Worm (Caenorhabditis elegans) whole organism, L4 larva: ENCODE results near the gene K02F3.9.

ENCODE experiments used
- D1046.2 ChIP-seq: fragments of 200-800 bp; sonication (Bioruptor generic); IDR thresholded peaks from 2 replicates; pipeline ENCODE4 v1.3.6; 2022; ENCODE audit warnings: missing genetic modification characterization, missing compliant biosample characterization
- F10B5.3 ChIP-seq: sonication (generic microtip); optimal IDR thresholded peaks from 2 replicates; lab custom pipeline; 2016; ENCODE audit warnings: mild to moderate bottlenecking, missing genetic modification characterization, missing compliant biosample characterization
- F37D6.2 ChIP-seq: sonication (generic microtip); optimal IDR thresholded peaks from 2 replicates; lab custom pipeline; 2016; ENCODE audit warnings: mild to moderate bottlenecking, missing genetic modification characterization, missing compliant biosample characterization
- F44E2.7 ChIP-seq: fragments of 200-800 bp; sonication (Bioruptor generic); IDR thresholded peaks from 2 replicates; pipeline ENCODE4 v2.1.2; 2022; ENCODE audit warnings: missing genetic modification characterization, missing compliant biosample characterization
- F49E8.2 ChIP-seq: sonication (generic microtip); optimal IDR thresholded peaks from 2 replicates; lab custom pipeline; 2016; ENCODE audit warnings: missing compliant biosample characterization, mild to moderate bottlenecking, missing genetic modification characterization, borderline replicate concordance
- R02D3.7 ChIP-seq: fragments of 150-350 bp; sonication (generic microtip); optimal IDR thresholded peaks from 3 replicates; lab custom pipeline; 2014; ENCODE audit warnings: missing biosample characterization, missing genetic modification characterization
- Y75B8A.6 ChIP-seq: fragments of 200-800 bp; sonication (Bioruptor generic); IDR thresholded peaks from 2 replicates; pipeline ENCODE4 v1.3.6; 2022; ENCODE audit warnings: missing genetic modification reagents, missing genetic modification characterization, missing compliant biosample characterization
- ZK337.2 ChIP-seq: fragments of 200-800 bp; sonication (Bioruptor generic); IDR thresholded peaks from 2 replicates; pipeline ENCODE4 v1.3.6; 2022; ENCODE audit warnings: missing genetic modification reagents, missing genetic modification characterization, missing compliant biosample characterization
- aha-1 ChIP-seq: fragments of 150-350 bp; peaks from one replicate; lab custom pipeline; 2014; ENCODE audit warnings: missing biosample characterization, missing genetic modification characterization
- aly-2 ChIP-seq: sonication (generic microtip); optimal IDR thresholded peaks from 2 replicates; lab custom pipeline; 2018; ENCODE audit warnings: missing biosample characterization, missing genetic modification characterization
- attf-4 ChIP-seq: sonication (generic microtip); optimal IDR thresholded peaks from 3 replicates; lab custom pipeline; 2017; ENCODE audit warnings: missing biosample characterization, missing genetic modification characterization
- ceh-62 ChIP-seq: sonication (generic microtip); optimal IDR thresholded peaks from 2 replicates; lab custom pipeline; 2017; ENCODE audit warnings: missing biosample characterization, missing genetic modification characterization
- ceh-82 ChIP-seq: sonication (generic microtip); optimal IDR thresholded peaks from 2 replicates; lab custom pipeline; 2017; ENCODE audit warnings: missing biosample characterization, missing genetic modification characterization
- ctbp-1 ChIP-seq: fragments of 200-800 bp; sonication (Bioruptor generic); IDR thresholded peaks from 2 replicates; pipeline ENCODE4 v1.3.6; 2022; ENCODE audit warnings: missing genetic modification reagents, missing genetic modification characterization, missing compliant biosample characterization
- daf-16 ChIP-seq, 3 experiments: sonication (generic microtip); optimal IDR thresholded peaks; 2 replicates each; lab custom pipeline; 2016 to 2017; ENCODE audit warnings: missing genetic modification characterization in 3 of 3, missing genetic modification reagents in 3 of 3, mild to moderate bottlenecking in 2 of 3, missing compliant biosample characterization in 2 of 3, missing biosample characterization in 1 of 3, moderate library complexity in 1 of 3
- daf-19 ChIP-seq: fragments of 200-800 bp; sonication (Bioruptor generic); conservative IDR thresholded peaks from 2 replicates; pipeline ENCODE4 v1.3.6; 2022; ENCODE audit warnings: missing genetic modification characterization, missing compliant biosample characterization
- dmd-8 ChIP-seq: fragments of 200-800 bp; sonication (Bioruptor generic); IDR thresholded peaks from 2 replicates; pipeline ENCODE4 v1.3.6; 2022; ENCODE audit warnings: missing genetic modification characterization, missing compliant biosample characterization
- dpl-1 ChIP-seq: fragments of 150-350 bp; optimal IDR thresholded peaks from 2 replicates; lab custom pipeline; 2014; ENCODE audit warnings: missing biosample characterization, missing genetic modification reagents, missing genetic modification characterization
- duxl-1 ChIP-seq: sonication (generic microtip); optimal IDR thresholded peaks from 2 replicates; lab custom pipeline; 2016; ENCODE audit warnings: mild to moderate bottlenecking, missing genetic modification characterization, moderate library complexity, missing compliant biosample characterization; ENCODE audit not compliant: poor library complexity
- egl-27 ChIP-seq: sonication (generic microtip); optimal IDR thresholded peaks from 3 replicates; lab custom pipeline; 2017; ENCODE audit warnings: missing biosample characterization, missing genetic modification reagents, missing genetic modification characterization
- fos-1 ChIP-seq: fragments of 150-350 bp; optimal IDR thresholded peaks from 2 replicates; lab custom pipeline; 2014; ENCODE audit warnings: missing biosample characterization, missing genetic modification characterization
- hmg-1.1 ChIP-seq: fragments of 200-800 bp; sonication (Bioruptor generic); IDR thresholded peaks from 2 replicates; pipeline ENCODE4 v1.3.6; 2022; ENCODE audit warnings: missing genetic modification reagents, missing genetic modification characterization, missing compliant biosample characterization
- jun-1 ChIP-seq: fragments of 150-350 bp; optimal IDR thresholded peaks from 2 replicates; lab custom pipeline; 2014; ENCODE audit warnings: missing biosample characterization, missing genetic modification reagents, missing genetic modification characterization
- lim-7 ChIP-seq: fragments of 200-800 bp; sonication (Bioruptor generic); IDR thresholded peaks from 2 replicates; pipeline ENCODE4 v1.3.6; 2022; ENCODE audit warnings: missing genetic modification characterization, missing compliant biosample characterization
- lin-1 ChIP-seq: fragments of 200-800 bp; sonication (Bioruptor generic); IDR thresholded peaks from 2 replicates; pipeline ENCODE4 v1.3.6; 2022; ENCODE audit warnings: missing genetic modification reagents, missing genetic modification characterization, missing compliant biosample characterization
- lin-13 ChIP-seq: fragments of 150-350 bp; optimal IDR thresholded peaks from 2 replicates; lab custom pipeline; 2014; ENCODE audit warnings: missing biosample characterization, missing genetic modification reagents, missing genetic modification characterization
- lin-29 ChIP-seq: fragments of 200-800 bp; sonication (Bioruptor generic); IDR thresholded peaks from 2 replicates; pipeline ENCODE4 v1.3.6; 2022; ENCODE audit warnings: missing genetic modification reagents, missing genetic modification characterization, missing compliant biosample characterization
- lin-38 ChIP-seq: fragments of 200-800 bp; sonication (Bioruptor generic); IDR thresholded peaks from 2 replicates; pipeline ENCODE4 v1.3.6; 2022; ENCODE audit warnings: missing genetic modification reagents, missing genetic modification characterization, missing compliant biosample characterization
- lin-39 ChIP-seq: fragments of 150-350 bp; optimal IDR thresholded peaks from 2 replicates; lab custom pipeline; 2014; ENCODE audit warnings: missing biosample characterization, missing genetic modification reagents, missing genetic modification characterization
- lsy-2 ChIP-seq, 2 experiments: fragments of 150-350 bp in 1 of 2; sonication (generic microtip) in 1 of 2; optimal IDR thresholded peaks; 2 replicates each; lab custom pipeline; 2014 to 2017; ENCODE audit warnings: missing biosample characterization in 2 of 2, missing genetic modification characterization in 2 of 2
- mdt-29 ChIP-seq: fragments of 200-800 bp; sonication (Bioruptor generic); IDR thresholded peaks from 2 replicates; pipeline ENCODE4 v1.3.6; 2022; ENCODE audit warnings: missing genetic modification reagents, missing genetic modification characterization, missing compliant biosample characterization
- mes-2 ChIP-seq: sonication (generic microtip); optimal IDR thresholded peaks from 2 replicates; lab custom pipeline; 2016; ENCODE audit warnings: missing genotype, mild to moderate bottlenecking, missing genetic modification characterization, missing compliant biosample characterization; ENCODE audit not compliant: poor library complexity, severe bottlenecking
- mxl-2 ChIP-seq: fragments of 200-800 bp; sonication (Bioruptor generic); conservative IDR thresholded peaks from 2 replicates; pipeline ENCODE4 v1.3.6; 2022; ENCODE audit warnings: missing genetic modification reagents, missing genetic modification characterization, missing compliant biosample characterization
- mxl-3 ChIP-seq: fragments of 200-800 bp; sonication (Bioruptor generic); optimal IDR thresholded peaks from 2 replicates; lab custom pipeline; 2018; ENCODE audit warnings: mild to moderate bottlenecking, missing genetic modification characterization, missing compliant biosample characterization
- nhr-111 ChIP-seq: fragments of 200-800 bp; sonication (Bioruptor generic); optimal IDR thresholded peaks from 2 replicates; lab custom pipeline; 2018; ENCODE audit warnings: mild to moderate bottlenecking, missing genetic modification characterization, missing compliant biosample characterization
- nhr-237 ChIP-seq: sonication (generic microtip); optimal IDR thresholded peaks from 2 replicates; lab custom pipeline; 2017; ENCODE audit warnings: missing biosample characterization, missing genetic modification characterization
- nhr-25 ChIP-seq: sonication (generic microtip); optimal IDR thresholded peaks from 2 replicates; lab custom pipeline; 2017; ENCODE audit warnings: missing genetic modification characterization, mild to moderate bottlenecking, missing compliant biosample characterization, antibody characterized with exemption, moderate library complexity, borderline replicate concordance; ENCODE audit not compliant: insufficient read depth
- nhr-28 ChIP-seq: fragments of 150-350 bp; optimal IDR thresholded peaks from 2 replicates; lab custom pipeline; 2014; ENCODE audit warnings: missing biosample characterization, missing genetic modification characterization
- nhr-41 ChIP-seq: fragments of 200-800 bp; sonication (Bioruptor generic); IDR thresholded peaks from 2 replicates; pipeline ENCODE4 v1.3.6; 2022; ENCODE audit warnings: missing genetic modification reagents, missing genetic modification characterization, missing compliant biosample characterization
- nhr-48 ChIP-seq: sonication (generic microtip); optimal IDR thresholded peaks from 2 replicates; lab custom pipeline; 2016; ENCODE audit warnings: mild to moderate bottlenecking, missing genetic modification characterization, missing compliant biosample characterization
- pha-4 ChIP-seq, 2 experiments: fragments of 150-350 bp in 1 of 2; fragments of 200-800 bp in 1 of 2; sonication (Bioruptor generic) in 1 of 2; IDR thresholded peaks in 1 of 2; optimal IDR thresholded peaks in 1 of 2; 2 replicates each; pipeline versions ENCODE4 v1.3.6 to Lab custom; 2014 to 2022; ENCODE audit warnings: missing genetic modification characterization in 2 of 2, missing genetic modification reagents in 2 of 2, missing biosample characterization in 1 of 2, missing compliant biosample characterization in 1 of 2
- php-3 ChIP-seq: fragments of 200-800 bp; sonication (Bioruptor generic); IDR thresholded peaks from 2 replicates; pipeline ENCODE4 v1.3.6; 2022; ENCODE audit warnings: missing genetic modification reagents, missing genetic modification characterization, missing compliant biosample characterization
- saeg-2 ChIP-seq: fragments of 200-800 bp; sonication (Bioruptor generic); IDR thresholded peaks from 2 replicates; pipeline ENCODE4 v1.3.6; 2022; ENCODE audit warnings: missing genetic modification reagents, missing genetic modification characterization, missing compliant biosample characterization
- set-16 ChIP-seq: fragments of 200-800 bp; sonication (Bioruptor generic); IDR thresholded peaks from 2 replicates; pipeline ENCODE4 v1.3.6; 2022; ENCODE audit warnings: missing genetic modification reagents, missing genetic modification characterization, missing compliant biosample characterization
- skn-1 ChIP-seq: fragments of 150-350 bp; optimal IDR thresholded peaks from 2 replicates; lab custom pipeline; 2014; ENCODE audit warnings: missing biosample characterization, missing genetic modification characterization
- spr-1 ChIP-seq: sonication (generic microtip); optimal IDR thresholded peaks from 2 replicates; lab custom pipeline; 2016; ENCODE audit warnings: mild to moderate bottlenecking, missing genetic modification characterization, missing compliant biosample characterization
- spr-3 ChIP-seq: fragments of 200-800 bp; sonication (Bioruptor generic); optimal IDR thresholded peaks from 2 replicates; lab custom pipeline; 2018; ENCODE audit warnings: mild to moderate bottlenecking, missing genetic modification characterization, missing compliant biosample characterization
- tag-97 ChIP-seq: fragments of 200-800 bp; sonication (Bioruptor generic); IDR thresholded peaks from 2 replicates; pipeline ENCODE4 v1.3.6; 2022; ENCODE audit warnings: missing genetic modification characterization, missing compliant biosample characterization
- tra-1 ChIP-seq: fragments of 200-800 bp; sonication (Bioruptor generic); IDR thresholded peaks from 2 replicates; pipeline ENCODE4 v1.3.6; 2022; ENCODE audit warnings: missing genetic modification reagents, missing genetic modification characterization, missing compliant biosample characterization
- zfp-2 ChIP-seq: sonication (generic microtip); optimal IDR thresholded peaks from 2 replicates; lab custom pipeline; 2016; ENCODE audit warnings: mild to moderate bottlenecking, missing genetic modification characterization, missing compliant biosample characterization
- ztf-7 ChIP-seq: fragments of 150-350 bp; optimal IDR thresholded peaks from 2 replicates; lab custom pipeline; 2014; ENCODE audit warnings: missing biosample characterization, missing genetic modification characterization

K02F3.9 gene

DNA sequence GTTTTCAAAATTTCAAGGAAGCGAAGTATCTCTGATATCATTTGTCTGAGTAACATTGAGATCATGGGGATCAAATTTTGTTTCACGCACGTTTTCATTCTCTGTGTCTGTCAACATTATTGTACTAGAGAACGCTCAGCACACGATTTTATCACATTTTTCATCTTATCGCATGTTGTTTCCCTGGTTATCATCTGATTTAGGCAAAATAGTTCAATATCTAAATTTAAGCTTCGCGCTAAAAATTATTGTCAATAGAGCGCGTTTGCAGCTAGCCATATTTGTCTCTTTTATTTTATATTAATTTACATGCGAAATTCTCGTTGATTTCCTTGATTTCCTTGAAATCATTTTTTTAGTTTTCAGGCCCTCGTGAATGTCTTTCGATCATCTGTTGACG is 4.3 kb upstream of the K02F3.9 start, which contains the start of gene K02F3.2 (continued):
- TF ChIP-seq lin-1 (GFP tag; lab: Robert Waterston, UW) (no peak), F49E8.2 (tag; lab: Kevin White, UChicago) (no peak), duxl-1 (tag; lab: Kevin White, UChicago) (peak; percentile 17), mxl-3 (GFP tag; lab: Kevin White, UChicago) (peak; percentile 57), egl-27 (tag; lab: Kevin White, UChicago) (no peak), D1046.2 (no peak), aha-1 (tag; lab: Kevin White, UChicago) (peak; percentile 84), nhr-237 (tag; lab: Kevin White, UChicago) (no peak), daf-19 (GFP tag; lab: Robert Waterston, UW) (no peak), Y75B8A.6 (no peak), ceh-82 (tag; lab: Kevin White, UChicago) (no peak), F37D6.2 (tag; lab: Kevin White, UChicago) (no peak), nhr-111 (GFP tag; lab: Kevin White, UChicago) (no peak), ztf-7 (peak; percentile 29), jun-1 (tag; lab: Kevin White, UChicago) (no peak), set-16 (GFP tag; lab: Robert Waterston, UW) (no peak), fos-1 (tag; lab: Kevin White, UChicago) (no peak), mdt-29 (no peak), nhr-25 (no peak), aly-2 (tag; lab: Kevin White, UChicago) (no peak), daf-16 (GFP tag; optimal IDR thresholded peaks at IDR 0.05; lab: Kevin White, UChicago) (no peak), daf-16 (tag; optimal IDR thresholded peaks at IDR 0.05; lab: Kevin White, UChicago) (peak; percentile 86), spr-3 (no peak), dpl-1 (GFP tag; lab: Kevin White, UChicago) (peak; percentile 86), zfp-2 (tag; lab: Kevin White, UChicago) (no peak), attf-4 (tag; lab: Kevin White, UChicago) (no peak), R02D3.7 (tag; lab: Kevin White, UChicago) (no peak), php-3 (GFP tag; lab: Robert Waterston, UW) (no peak), ZK337.2 (GFP tag; lab: Robert Waterston, UW) (no peak), lsy-2 (tag; optimal IDR thresholded peaks at IDR 0.05; lab: Kevin White, UChicago) (peak; percentile 24 to 77), lin-13 (GFP tag; lab: Kevin White, UChicago) (no peak), F10B5.3 (tag; lab: Kevin White, UChicago) (no peak), spr-1 (no peak), ctbp-1 (no peak), ceh-62 (no peak), hmg-1.1 (GFP tag; lab: Robert Waterston, UW) (no peak), mes-2 (tag; lab: Kevin White, UChicago) (peak; percentile 13), lin-29 (no peak), pha-4 (GFP tag; IDR thresholded peaks at IDR 0.05; lab: Robert Waterston, UW) (no peak), pha-4 (tag; optimal IDR thresholded peaks at IDR 0.05; lab: Kevin White, UChicago) (no peak), tag-97 (GFP tag; lab: Robert Waterston, UW) (no peak), F44E2.7 (GFP tag; lab: Robert Waterston, UW) (no peak), lin-38 (GFP tag; lab: Robert Waterston, UW) (peak; percentile 95), saeg-2 (no peak), nhr-48 (tag; lab: Kevin White, UChicago) (peak; percentile 53), lin-39 (tag; lab: Kevin White, UChicago) (no peak), lim-7 (GFP tag; lab: Robert Waterston, UW) (no peak), nhr-41 (GFP tag; lab: Robert Waterston, UW) (no peak), skn-1 (tag; lab: Kevin White, UChicago) (no peak), mxl-2 (no peak), nhr-28 (tag; lab: Kevin White, UChicago) (peak; percentile 91), dmd-8 (no peak), tra-1 (no peak)
